Worm (Caenorhabditis elegans) whole organism, L1 larva: ENCODE data around the gene srj-7.

ENCODE experiments used
- C04F5.9 ChIP-seq: sonication (generic microtip); optimal IDR thresholded peaks from 2 replicates; lab custom pipeline; 2016; ENCODE audit warnings: missing genetic modification characterization, missing compliant biosample characterization
- ama-1 ChIP-seq: fragments of 150-350 bp; optimal IDR thresholded peaks from 2 replicates; lab custom pipeline; 2014
- fkh-10 ChIP-seq: sonication (generic microtip); optimal IDR thresholded peaks from 2 replicates; lab custom pipeline; 2017; ENCODE audit warnings: missing biosample characterization, missing genetic modification reagents, missing genetic modification characterization
- fkh-8 ChIP-seq: sonication (generic microtip); optimal IDR thresholded peaks from 2 replicates; lab custom pipeline; 2016; ENCODE audit warnings: mild to moderate bottlenecking, missing genetic modification characterization, missing compliant biosample characterization
- fos-1 ChIP-seq: fragments of 150-350 bp; optimal IDR thresholded peaks from 2 replicates; lab custom pipeline; 2014; ENCODE audit warnings: missing biosample characterization, missing genetic modification characterization
- jun-1 ChIP-seq: fragments of 150-350 bp; optimal IDR thresholded peaks from 2 replicates; lab custom pipeline; 2014; ENCODE audit warnings: missing biosample characterization, missing genetic modification reagents, missing genetic modification characterization
- nhr-12 ChIP-seq: sonication (generic microtip); optimal IDR thresholded peaks from 2 replicates; lab custom pipeline; 2017; ENCODE audit warnings: missing biosample characterization, missing genetic modification characterization
- nhr-76 ChIP-seq: sonication (generic microtip); optimal IDR thresholded peaks from 2 replicates; lab custom pipeline; 2017; ENCODE audit warnings: missing biosample characterization, missing genetic modification characterization
- snpc-4 ChIP-seq: fragments of 150-350 bp; optimal IDR thresholded peaks from 2 replicates; lab custom pipeline; 2014; ENCODE audit warnings: missing biosample characterization, missing genetic modification characterization
- unc-30 ChIP-seq: sonication (generic microtip); optimal IDR thresholded peaks from 2 replicates; lab custom pipeline; 2017; ENCODE audit warnings: missing biosample characterization, missing genetic modification characterization
- unc-86 ChIP-seq: sonication (generic microtip); optimal IDR thresholded peaks from 2 replicates; lab custom pipeline; 2016; ENCODE audit warnings: missing genetic modification characterization, missing compliant biosample characterization
- ztf-11 ChIP-seq, 2 experiments: sonication (generic microtip); optimal IDR thresholded peaks; 2 replicates each; lab custom pipeline; 2016 to 2017; ENCODE audit warnings: missing genetic modification characterization in 2 of 2, missing biosample characterization in 1 of 2, missing compliant biosample characterization in 1 of 2

DNA sequence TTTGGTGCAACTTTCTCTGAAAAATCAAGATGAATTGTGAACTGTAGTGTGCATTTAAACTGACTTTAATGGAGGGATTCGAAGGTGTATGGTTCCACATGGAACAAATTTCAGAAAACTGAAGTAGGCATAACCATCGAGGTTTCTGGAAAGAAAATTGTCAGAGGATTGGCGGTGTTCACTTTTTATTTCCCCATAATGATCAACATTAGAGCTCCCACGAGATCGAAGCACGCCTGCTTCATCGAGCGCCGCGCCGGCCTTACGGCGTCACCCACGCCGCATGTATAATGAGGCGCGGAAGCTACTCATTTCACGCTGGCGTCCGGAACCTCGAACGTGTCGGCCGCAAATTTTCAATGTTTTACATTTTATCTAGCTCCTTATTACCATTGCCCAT, 43.3 kb downstream of the srj-7 start:
- TF ChIP-seq ama-1 (lab: Kevin White, UChicago) (no peak), jun-1 (tag; lab: Kevin White, UChicago) (no peak), C04F5.9 (no peak), snpc-4 (tag; lab: Kevin White, UChicago) (no peak), unc-86 (no peak), fkh-10 (GFP tag; lab: Kevin White, UChicago) (no peak), ztf-11 (tag; optimal IDR thresholded peaks at IDR 0.05; lab: Kevin White, UChicago) (no peak), unc-30 (tag; lab: Kevin White, UChicago) (no peak), fos-1 (tag; lab: Kevin White, UChicago) (no peak), fkh-8 (no peak), nhr-76 (no peak), nhr-12 (tag; lab: Kevin White, UChicago) (no peak)
